Fruit fly (Drosophila melanogaster): ENCODE measurements around the gene Cds.

dm6 chr3L:8121590-8121989 is 6.0 kb upstream of the Cds start, which contains the start of gene ldbr:
- TF ChIP-seq CG8478 (optimal IDR thresholded peaks at IDR 0.05) = no peak
- no peak for TF ChIP-seq CTCF (optimal IDR thresholded peaks at IDR 0.05)

Measured in S2 (cell line).